Worm (Caenorhabditis elegans): Measurements from ENCODE around the gene unc-116.

unc-116 gene

DNA sequence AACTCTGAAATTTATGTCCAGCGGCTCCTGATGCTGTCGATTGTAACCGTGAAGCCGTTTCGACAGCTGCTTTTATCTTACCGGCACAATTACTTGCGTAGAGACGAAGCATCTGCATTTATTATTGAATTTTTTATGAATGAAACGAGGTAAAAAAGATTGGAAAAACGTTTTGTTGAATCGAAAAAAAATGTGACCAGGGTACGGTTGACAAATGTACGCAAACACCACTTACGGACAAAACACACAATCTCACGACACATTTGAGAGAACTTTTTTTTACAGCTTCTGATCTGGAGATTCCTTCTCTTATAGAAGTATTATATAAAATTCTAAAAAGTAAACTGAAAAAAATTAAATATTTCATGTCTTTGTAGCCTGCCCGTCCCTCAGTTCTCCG, 23.2 kb downstream of the unc-116 start, which contains the start of the genes mrps-18A and ZC262.2 (continued):
- TF ChIP-seq Y116A8C.19 (tag; optimal IDR thresholded peaks at IDR 0.05; ENCODE audit: borderline replicate concordance) (no peak), fkh-10 (GFP tag; optimal IDR thresholded peaks at IDR 0.05) (no peak), fkh-8 (tag; optimal IDR thresholded peaks at IDR 0.05) (no peak), ets-5 (GFP tag; IDR thresholded peaks at IDR 0.05) (no peak), ces-1 (GFP tag; optimal IDR thresholded peaks at IDR 0.05) (no peak), lin-35 (GFP tag; optimal IDR thresholded peaks at IDR 0.05) (peak; percentile 60 to 76), nhr-71 (tag; optimal IDR thresholded peaks at IDR 0.05) (peak; percentile 24), vab-15 (tag; optimal IDR thresholded peaks at IDR 0.05) (no peak), isw-1 (GFP tag; IDR thresholded peaks at IDR 0.05) (no peak), zip-4 (GFP tag; optimal IDR thresholded peaks at IDR 0.05) (no peak), nhr-76 (tag; optimal IDR thresholded peaks at IDR 0.05) (no peak), lin-14 (GFP tag; optimal IDR thresholded peaks at IDR 0.05) (no peak), ceh-88 (GFP tag; IDR thresholded peaks at IDR 0.05) (no peak), alr-1 (tag; optimal IDR thresholded peaks at IDR 0.05; ENCODE audit: borderline replicate concordance) (no peak), efl-3 (GFP tag; optimal IDR thresholded peaks at IDR 0.05) (no peak), dsc-1 (tag; optimal IDR thresholded peaks at IDR 0.05) (no peak), snpc-4 (tag; optimal IDR thresholded peaks at IDR 0.05) (no peak), unc-30 (tag; optimal IDR thresholded peaks at IDR 0.05) (no peak), nhr-237 (tag; optimal IDR thresholded peaks at IDR 0.05) (no peak), ceh-82 (tag; optimal IDR thresholded peaks at IDR 0.05) (peak in 1 of 3 experiments; percentile 28), sox-4 (tag; optimal IDR thresholded peaks at IDR 0.05) (no peak), aha-1 (tag; optimal IDR thresholded peaks at IDR 0.05) (no peak), C16A3.4 (tag; optimal IDR thresholded peaks at IDR 0.05) (no peak), nhr-12 (tag; optimal IDR thresholded peaks at IDR 0.05) (no peak), nhr-11 (tag; optimal IDR thresholded peaks at IDR 0.05) (no peak), nhr-19 (GFP tag; conservative IDR thresholded peaks at IDR 0.05) (no peak), mef-2 (tag; optimal IDR thresholded peaks at IDR 0.05) (no peak), fos-1 (tag; optimal IDR thresholded peaks at IDR 0.05) (no peak), ztf-4 (tag; optimal IDR thresholded peaks at IDR 0.05) (no peak), C04F5.9 (tag; optimal IDR thresholded peaks at IDR 0.05) (peak; percentile 27), F16B12.6 (tag; optimal IDR thresholded peaks at IDR 0.05) (peak; percentile 83), lsy-2 (tag; optimal IDR thresholded peaks at IDR 0.05) (peak; percentile 91 to 98), rnt-1 (tag; optimal IDR thresholded peaks at IDR 0.05) (peak; percentile 10), mep-1 (tag; optimal IDR thresholded peaks at IDR 0.05) (peak; percentile 66), ceh-63 (GFP tag; optimal IDR thresholded peaks at IDR 0.05) (no peak), ama-1 (optimal IDR thresholded peaks at IDR 0.05) (no peak), ceh-90 (tag; optimal IDR thresholded peaks at IDR 0.05) (no peak), dpl-1 (GFP tag; optimal IDR thresholded peaks at IDR 0.05) (peak; percentile 43 to 65 (median 45)), sup-37 (GFP tag; optimal IDR thresholded peaks at IDR 0.05) (no peak), hlh-4 (tag; optimal IDR thresholded peaks at IDR 0.05) (no peak), lir-3 (tag; optimal IDR thresholded peaks at IDR 0.05; ENCODE audit: poor library complexity) (no peak), ztf-11 (tag; optimal IDR thresholded peaks at IDR 0.05) (no peak), unc-98 (GFP tag; IDR thresholded peaks at IDR 0.05) (no peak), nhr-28 (tag; optimal IDR thresholded peaks at IDR 0.05) (no peak)

DNA sequence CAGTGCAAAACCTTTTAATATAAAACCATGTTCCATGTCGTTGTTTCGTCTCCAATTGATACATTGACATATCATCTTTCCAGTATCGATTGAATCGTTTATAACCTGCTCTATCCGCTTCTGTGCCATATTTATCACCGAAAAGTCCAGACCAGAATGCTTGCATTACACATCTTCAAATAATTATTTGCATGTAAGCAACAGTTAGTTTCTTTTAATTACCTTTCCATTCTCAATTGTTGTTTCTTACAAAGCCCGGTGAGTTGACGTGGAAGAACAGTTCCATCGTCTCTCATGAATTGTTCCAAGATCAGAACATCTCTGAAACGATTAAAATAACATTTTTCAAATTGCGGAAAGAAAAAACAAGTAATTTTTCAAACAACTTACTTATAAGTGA, 23.8 kb downstream of the unc-116 start, which contains the start of gene iglr-2:
Gene iglr-2, minus strand, starts transcription at position 101 of the 400 bp plus-strand sequence.
- no peak for TF ChIP-seq tbx-2 (tag; optimal IDR thresholded peaks at IDR 0.05)
